Worm (Caenorhabditis elegans) whole organism, early embryonic: ENCODE data around the gene Y48A6B.3.

Experiments
- B0310.2 ChIP-seq: sonication (generic microtip); optimal IDR thresholded peaks from 2 replicates; lab custom pipeline; 2016; ENCODE audit warnings: mild to moderate bottlenecking, missing genetic modification characterization, missing compliant biosample characterization
- F13C5.2 ChIP-seq: sonication (generic microtip); optimal IDR thresholded peaks from 2 replicates; lab custom pipeline; 2017; ENCODE audit warnings: mild to moderate bottlenecking, missing genetic modification characterization, inconsistent platforms, missing compliant biosample characterization
- aly-1 ChIP-seq: sonication (generic microtip); optimal IDR thresholded peaks from 2 replicates; lab custom pipeline; 2016; ENCODE audit warnings: missing genetic modification characterization, missing compliant biosample characterization
- ama-1 ChIP-seq: fragments of 150-350 bp; optimal IDR thresholded peaks from 2 replicates; lab custom pipeline; 2014
- ceh-13 ChIP-seq: fragments of 200-800 bp; sonication (Bioruptor generic); optimal IDR thresholded peaks from 2 replicates; lab custom pipeline; 2018; ENCODE audit warnings: mild to moderate bottlenecking, missing genetic modification characterization, missing compliant biosample characterization
- ceh-36 ChIP-seq: sonication (generic microtip); optimal IDR thresholded peaks from 2 replicates; lab custom pipeline; 2016; ENCODE audit warnings: missing genetic modification characterization, inconsistent platforms, missing compliant biosample characterization
- ets-7 ChIP-seq: sonication (generic microtip); optimal IDR thresholded peaks from 2 replicates; lab custom pipeline; 2016; ENCODE audit warnings: missing genotype, missing genetic modification characterization, missing compliant biosample characterization
- flt-1 ChIP-seq: fragments of 200-800 bp; sonication (Bioruptor generic); IDR thresholded peaks from 2 replicates; pipeline ENCODE4 v1.3.6; 2022; ENCODE audit warnings: missing genetic modification characterization, missing compliant biosample characterization
- hmbx-1 ChIP-seq: sonication (generic microtip); optimal IDR thresholded peaks from 2 replicates; lab custom pipeline; 2016; ENCODE audit warnings: mild to moderate bottlenecking, missing genetic modification characterization, missing compliant biosample characterization
- hmg-4 ChIP-seq: fragments of 200-800 bp; sonication (Bioruptor generic); optimal IDR thresholded peaks from 2 replicates; lab custom pipeline; 2018; ENCODE audit warnings: mild to moderate bottlenecking, missing genetic modification characterization, missing compliant biosample characterization
- hnd-1 ChIP-seq: sonication (generic microtip); optimal IDR thresholded peaks from 2 replicates; lab custom pipeline; 2016; ENCODE audit warnings: missing genetic modification characterization, missing compliant biosample characterization
- pes-1 ChIP-seq: fragments of 200-800 bp; sonication (Bioruptor generic); IDR thresholded peaks from 2 replicates; pipeline ENCODE4 v1.3.6; 2022; ENCODE audit warnings: missing genetic modification reagents, missing genetic modification characterization, missing compliant biosample characterization
- scrt-1 ChIP-seq: fragments of 200-800 bp; sonication (Bioruptor generic); IDR thresholded peaks from 2 replicates; pipeline ENCODE4 v1.3.6; 2022; ENCODE audit warnings: missing genetic modification characterization, missing compliant biosample characterization
- sea-1 ChIP-seq: fragments of 200-800 bp; sonication (Bioruptor generic); conservative IDR thresholded peaks from 2 replicates; pipeline ENCODE4 v1.3.6; 2022; ENCODE audit warnings: missing genetic modification characterization, missing compliant biosample characterization
- tbx-11 ChIP-seq: fragments of 200-800 bp; sonication (Bioruptor generic); IDR thresholded peaks from 2 replicates; pipeline ENCODE4 v1.3.6; 2022; ENCODE audit warnings: missing genetic modification characterization, missing compliant biosample characterization
- tbx-37 ChIP-seq: fragments of 200-800 bp; sonication (Bioruptor generic); conservative IDR thresholded peaks from 2 replicates; pipeline ENCODE4 v1.3.6; 2022; ENCODE audit warnings: missing genetic modification reagents, missing genetic modification characterization, missing compliant biosample characterization
- tra-4 ChIP-seq: sonication (generic microtip); optimal IDR thresholded peaks from 2 replicates; lab custom pipeline; 2017; ENCODE audit warnings: missing genetic modification characterization, missing compliant biosample characterization

The Y48A6B.3 gene

ce11 chrIII:11032872-11033271, 24.9 kb downstream of the Y48A6B.3 start, which contains the start of gene Y48A6B.9:
Y48A6B.9 (plus strand) TSS chrIII:11033172.
- TF ChIP-seq scrt-1 (GFP tag; lab: Robert Waterston, UW) (no peak), aly-1 (no peak), B0310.2 (tag; lab: Kevin White, UChicago) (no peak), tbx-11 (GFP tag; lab: Robert Waterston, UW) (no peak)

- TF ChIP-seq F13C5.2 (tag; lab: Kevin White, UChicago) = peak; percentile 67
- no peak for TF ChIP-seq aly-1
- TF ChIP-seq flt-1 (GFP tag; lab: Robert Waterston, UW) = 0 out of 2 replicates have a peak, but pooled peaks have one; percentile 7
Observed at ce11 chrIII:11036132-11036531, 28.1 kb downstream of the Y48A6B.3 start.

- TF ChIP-seq flt-1 (GFP tag; lab: Robert Waterston, UW) (no peak), B0310.2 (tag; lab: Kevin White, UChicago) (no peak), hnd-1 (tag; lab: Kevin White, UChicago) (no peak), pes-1 (GFP tag; lab: Robert Waterston, UW) (no peak), tbx-11 (GFP tag; lab: Robert Waterston, UW) (no peak), scrt-1 (GFP tag; lab: Robert Waterston, UW) (no peak), aly-1 (no peak), ceh-36 (tag; lab: Kevin White, UChicago) (no peak), tra-4 (no peak), ama-1 (lab: Kevin White, UChicago) (no peak), ceh-13 (GFP tag; lab: Kevin White, UChicago) (no peak), sea-1 (GFP tag; lab: Robert Waterston, UW) (no peak), F13C5.2 (tag; lab: Kevin White, UChicago) (no peak), ets-7 (no peak), hmg-4 (no peak), tbx-37 (GFP tag; lab: Robert Waterston, UW) (no peak), hmbx-1 (tag; lab: Kevin White, UChicago) (no peak)
Observed at ce11 chrIII:11036640-11037039, 28.6 kb downstream of the Y48A6B.3 start, which contains the start of gene spat-2. spat-2 (plus strand) TSS chrIII:11036940.

ce11 chrIII:11039250-11039649, 31.2 kb downstream of the Y48A6B.3 start:
- TF ChIP-seq aly-1 (no peak), hnd-1 (tag; lab: Kevin White, UChicago) (no peak), hmg-4 (no peak), tbx-37 (GFP tag; lab: Robert Waterston, UW) (no peak), F13C5.2 (tag; lab: Kevin White, UChicago) (no peak), sea-1 (GFP tag; lab: Robert Waterston, UW) (no peak)

ce11 chrIII:11040606-11041005, 32.6 kb downstream of the Y48A6B.3 start:
- TF ChIP-seq hnd-1 (tag; lab: Kevin White, UChicago) = no peak
- no peak for TF ChIP-seq tbx-37 (GFP tag; lab: Robert Waterston, UW)
- no peak for TF ChIP-seq tra-4
- no peak for TF ChIP-seq ama-1 (lab: Kevin White, UChicago)
- TF ChIP-seq flt-1 (GFP tag; lab: Robert Waterston, UW) = no peak
- TF ChIP-seq ceh-36 (tag; lab: Kevin White, UChicago) = no peak
- TF ChIP-seq pes-1 (GFP tag; lab: Robert Waterston, UW) = no peak
- TF ChIP-seq B0310.2 (tag; lab: Kevin White, UChicago) = no peak
- no peak for TF ChIP-seq tbx-11 (GFP tag; lab: Robert Waterston, UW)
- no peak for TF ChIP-seq scrt-1 (GFP tag; lab: Robert Waterston, UW)
- TF ChIP-seq sea-1 (GFP tag; lab: Robert Waterston, UW) = no peak
- TF ChIP-seq hmbx-1 (tag; lab: Kevin White, UChicago) = no peak

- TF ChIP-seq aly-1 (no peak), scrt-1 (GFP tag; lab: Robert Waterston, UW) (no peak), hmbx-1 (tag; lab: Kevin White, UChicago) (no peak), hnd-1 (tag; lab: Kevin White, UChicago) (no peak), sea-1 (GFP tag; lab: Robert Waterston, UW) (no peak), tbx-37 (GFP tag; lab: Robert Waterston, UW) (no peak), flt-1 (GFP tag; lab: Robert Waterston, UW) (no peak), ama-1 (lab: Kevin White, UChicago) (no peak), B0310.2 (tag; lab: Kevin White, UChicago) (no peak), ets-7 (no peak), ceh-13 (GFP tag; lab: Kevin White, UChicago) (no peak)
Observed at ce11 chrIII:11045196-11045595, 37.2 kb downstream of the Y48A6B.3 start.

ce11 chrIII:11046549-11046948, 38.5 kb downstream of the Y48A6B.3 start:
- TF ChIP-seq tra-4 = no peak
- TF ChIP-seq pes-1 (GFP tag; lab: Robert Waterston, UW) = no peak
- TF ChIP-seq hnd-1 (tag; lab: Kevin White, UChicago) = no peak
- TF ChIP-seq ets-7 = no peak
- no peak for TF ChIP-seq ama-1 (lab: Kevin White, UChicago)
- no peak for TF ChIP-seq sea-1 (GFP tag; lab: Robert Waterston, UW)
- TF ChIP-seq hmbx-1 (tag; lab: Kevin White, UChicago) = no peak
- no peak for TF ChIP-seq scrt-1 (GFP tag; lab: Robert Waterston, UW)
- no peak for TF ChIP-seq B0310.2 (tag; lab: Kevin White, UChicago)
- no peak for TF ChIP-seq tbx-11 (GFP tag; lab: Robert Waterston, UW)
- no peak for TF ChIP-seq ceh-36 (tag; lab: Kevin White, UChicago)
- no peak for TF ChIP-seq tbx-37 (GFP tag; lab: Robert Waterston, UW)
- no peak for TF ChIP-seq F13C5.2 (tag; lab: Kevin White, UChicago)
- TF ChIP-seq ceh-13 (GFP tag; lab: Kevin White, UChicago) = no peak

- TF ChIP-seq B0310.2 (tag; lab: Kevin White, UChicago) = no peak
- TF ChIP-seq ets-7 = no peak
- TF ChIP-seq scrt-1 (GFP tag; lab: Robert Waterston, UW) = no peak
- TF ChIP-seq F13C5.2 (tag; lab: Kevin White, UChicago) = no peak
Observed at ce11 chrIII:11050658-11051118, 42.7 kb downstream of the Y48A6B.3 start.
